Fruit fly (Drosophila melanogaster): Measurements from ENCODE around the gene z.

z gene

dm6 chrX:2447750-2448299 lies at the start of gene z:
Gene z (plus strand): TSS chrX:2447769.
- TF ChIP-seq Hr83 (GFP tag; optimal IDR thresholded peaks at IDR 0.05; ENCODE audit: poor library complexity, severe bottlenecking) (peak; percentile 15), Jra (GFP tag; optimal IDR thresholded peaks at IDR 0.05) (peak; percentile 54), h (GFP tag; optimal IDR thresholded peaks at IDR 0.05) (no peak), sv (GFP tag; optimal IDR thresholded peaks at IDR 0.05) (peak; percentile 12), Sp1 (GFP tag; optimal IDR thresholded peaks at IDR 0.05) (peak; percentile 24), psq (GFP tag; optimal IDR thresholded peaks at IDR 0.05) (peak; percentile 21)

- TF ChIP-seq CrebA (GFP tag; optimal IDR thresholded peaks at IDR 0.05; ENCODE audit: borderline replicate concordance) = no peak
- no peak for TF ChIP-seq Mio (GFP tag; optimal IDR thresholded peaks at IDR 0.05)
- no peak for TF ChIP-seq CG32264 (GFP tag; optimal IDR thresholded peaks at IDR 0.05)
- no peak for TF ChIP-seq N (GFP tag; optimal IDR thresholded peaks at IDR 0.05)
- no peak for TF ChIP-seq dl (GFP tag; optimal IDR thresholded peaks at IDR 0.05; ENCODE audit: insufficient read depth in 1 of 2, partially characterized antibody in 2 of 2)
- no peak for TF ChIP-seq sv (GFP tag; optimal IDR thresholded peaks at IDR 0.05)
- no peak for TF ChIP-seq Hnf4 (GFP tag; optimal IDR thresholded peaks at IDR 0.05)
- no peak for TF ChIP-seq Dfd (GFP tag; optimal IDR thresholded peaks at IDR 0.05)
- TF ChIP-seq GATAd (GFP tag; optimal IDR thresholded peaks at IDR 0.05) = no peak
- TF ChIP-seq Abd-B (GFP tag; optimal IDR thresholded peaks at IDR 0.05) = no peak
- no peak for TF ChIP-seq fru (GFP tag; optimal IDR thresholded peaks at IDR 0.05)
- TF ChIP-seq Vsx2 (GFP tag; optimal IDR thresholded peaks at IDR 0.05; ENCODE audit: partially characterized antibody) = no peak
- TF ChIP-seq Jra (GFP tag; optimal IDR thresholded peaks at IDR 0.05) = no peak
- no peak for TF ChIP-seq HLH106 (tag; optimal IDR thresholded peaks at IDR 0.05)
- no peak for TF ChIP-seq CG9705 (GFP tag; optimal IDR thresholded peaks at IDR 0.05)
- TF ChIP-seq rgr (GFP tag; optimal IDR thresholded peaks at IDR 0.05) = no peak
- no peak for TF ChIP-seq Sp1 (GFP tag; optimal IDR thresholded peaks at IDR 0.05)
- no peak for TF ChIP-seq tai (GFP tag; optimal IDR thresholded peaks at IDR 0.05)
- TF ChIP-seq h (GFP tag; optimal IDR thresholded peaks at IDR 0.05) = no peak
- no peak for TF ChIP-seq dmrt93B (GFP tag; optimal IDR thresholded peaks at IDR 0.05)
These were observed 48.1 kb upstream of the z start for dm6 chrX:2399438-2399837.

- no peak for TF ChIP-seq Rel (GFP tag; optimal IDR thresholded peaks at IDR 0.05)
- TF ChIP-seq Rel (tag; optimal IDR thresholded peaks at IDR 0.05) = no peak
- TF ChIP-seq OdsH (GFP tag; optimal IDR thresholded peaks at IDR 0.05) = no peak
- no peak for TF ChIP-seq brk (GFP tag; optimal IDR thresholded peaks at IDR 0.05)
- TF ChIP-seq CrebA (GFP tag; optimal IDR thresholded peaks at IDR 0.05; ENCODE audit: borderline replicate concordance) = no peak
- no peak for TF ChIP-seq N (GFP tag; optimal IDR thresholded peaks at IDR 0.05)
- TF ChIP-seq psq (GFP tag; optimal IDR thresholded peaks at IDR 0.05) = no peak
- TF ChIP-seq Sp1 (GFP tag; optimal IDR thresholded peaks at IDR 0.05) = no peak
- TF ChIP-seq sv (GFP tag; optimal IDR thresholded peaks at IDR 0.05) = no peak
- no peak for TF ChIP-seq dl (GFP tag; optimal IDR thresholded peaks at IDR 0.05; ENCODE audit: insufficient read depth in 1 of 2, partially characterized antibody in 2 of 2)
- TF ChIP-seq pan (optimal IDR thresholded peaks at IDR 0.05) = no peak
- TF ChIP-seq lola (GFP tag; optimal IDR thresholded peaks at IDR 0.05) = no peak
- no peak for TF ChIP-seq woc (GFP tag; optimal IDR thresholded peaks at IDR 0.05)
- TF ChIP-seq sage (GFP tag; optimal IDR thresholded peaks at IDR 0.05) = no peak
- TF ChIP-seq rgr (GFP tag; optimal IDR thresholded peaks at IDR 0.05) = no peak
- TF ChIP-seq br (GFP tag; optimal IDR thresholded peaks at IDR 0.05) = no peak
- TF ChIP-seq CG9705 (GFP tag; optimal IDR thresholded peaks at IDR 0.05) = no peak
- TF ChIP-seq HLH106 (tag; optimal IDR thresholded peaks at IDR 0.05) = no peak
- TF ChIP-seq GATAd (GFP tag; optimal IDR thresholded peaks at IDR 0.05) = no peak
- TF ChIP-seq Vsx2 (GFP tag; optimal IDR thresholded peaks at IDR 0.05; ENCODE audit: partially characterized antibody) = no peak
These were observed 38.9 kb upstream of the z start for dm6 chrX:2408675-2409163.

DNA sequence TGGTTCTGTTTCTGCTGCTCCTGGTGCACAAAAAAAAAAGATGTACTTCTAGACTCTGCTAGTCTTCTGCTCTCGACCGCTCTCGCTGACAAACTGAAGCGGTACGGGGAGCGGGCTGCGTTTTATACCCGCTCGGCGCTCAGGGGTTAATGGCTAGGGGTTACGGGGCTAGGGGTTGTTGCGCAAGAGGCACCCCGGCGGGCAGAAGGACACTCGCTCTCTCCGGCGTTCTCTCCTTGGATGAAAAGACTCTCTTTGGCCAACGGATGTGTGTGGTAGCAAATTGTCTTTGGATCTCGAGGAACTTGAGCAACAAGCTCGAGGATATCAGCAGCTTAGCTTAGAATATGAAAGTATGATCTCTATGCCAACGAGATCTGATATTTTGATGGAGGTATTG lies 36.8 kb upstream of the z start, which contains the start of gene CG12496:
TSS of gene CG12496 (minus strand) at position 97 of the 400 bp plus-strand sequence.
- no peak for TF ChIP-seq Rel (GFP tag; optimal IDR thresholded peaks at IDR 0.05)
- no peak for TF ChIP-seq Rel (tag; optimal IDR thresholded peaks at IDR 0.05)
- no peak for TF ChIP-seq tai (GFP tag; optimal IDR thresholded peaks at IDR 0.05)
- TF ChIP-seq h (GFP tag; optimal IDR thresholded peaks at IDR 0.05) = no peak
- no peak for TF ChIP-seq Abd-B (GFP tag; optimal IDR thresholded peaks at IDR 0.05)
- TF ChIP-seq usp (GFP tag; optimal IDR thresholded peaks at IDR 0.05) = no peak
- TF ChIP-seq Hnf4 (GFP tag; optimal IDR thresholded peaks at IDR 0.05) = no peak
- no peak for TF ChIP-seq pan (optimal IDR thresholded peaks at IDR 0.05)
- no peak for TF ChIP-seq foxo (GFP tag; optimal IDR thresholded peaks at IDR 0.05)
- TF ChIP-seq woc (GFP tag; optimal IDR thresholded peaks at IDR 0.05) = no peak
- TF ChIP-seq Hr78 (GFP tag; optimal IDR thresholded peaks at IDR 0.05) = no peak
- no peak for TF ChIP-seq Dif (GFP tag; optimal IDR thresholded peaks at IDR 0.05; ENCODE audit: partially characterized antibody)
- TF ChIP-seq GATAd (GFP tag; optimal IDR thresholded peaks at IDR 0.05) = no peak
- no peak for TF ChIP-seq lola (GFP tag; optimal IDR thresholded peaks at IDR 0.05)
- no peak for TF ChIP-seq CrebA (GFP tag; optimal IDR thresholded peaks at IDR 0.05; ENCODE audit: borderline replicate concordance)
- TF ChIP-seq rgr (GFP tag; optimal IDR thresholded peaks at IDR 0.05) = no peak

Data from whole organism, wandering third instar larva.